Fruit fly (Drosophila melanogaster): ENCODE measurements around the gene CG44355.

DNA sequence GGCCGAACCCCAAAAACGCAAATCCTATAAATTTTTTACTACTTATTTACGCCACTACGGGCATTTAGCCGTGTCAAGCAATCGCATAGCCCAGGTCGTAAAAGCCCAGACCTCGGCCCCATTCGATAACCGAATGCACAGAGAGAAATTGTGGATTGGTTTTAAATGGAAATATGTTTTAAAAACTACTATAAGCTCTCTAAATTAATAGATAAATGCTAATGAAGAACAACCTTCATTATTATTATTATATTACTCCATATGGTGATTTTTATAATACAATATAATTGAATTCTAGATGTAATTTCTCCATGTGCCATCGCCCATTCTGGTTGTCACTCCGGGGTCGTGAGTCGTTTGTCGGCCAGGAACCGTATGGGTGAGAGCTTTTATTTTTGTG, 4.7 kb upstream of the CG44355 start:
- TF ChIP-seq h (optimal IDR thresholded peaks at IDR 0.05), result no peak
- TF ChIP-seq insv (optimal IDR thresholded peaks at IDR 0.05), result no peak

Measured in Kc167 (cell line).